Fruit fly (Drosophila melanogaster): ENCODE results near the gene Ip259.

Gene Ip259

dm6 chr2L:10381890-10382450 lies 26.2 kb upstream of the Ip259 start, which contains the start of gene CG5096 (continued):
- peak; percentile 88 for TF ChIP-seq CG17829 (tag; optimal IDR thresholded peaks at IDR 0.05)
- TF ChIP-seq dmrt11E (tag; optimal IDR thresholded peaks at IDR 0.05), result peak; percentile 49
- TF ChIP-seq ap (GFP tag; IDR thresholded peaks at IDR 0.05), result peak; percentile 84
- TF ChIP-seq CG12744 (GFP tag; optimal IDR thresholded peaks at IDR 0.05), result peak; percentile 82
- TF ChIP-seq CG8388 (GFP tag; optimal IDR thresholded peaks at IDR 0.05), result peak; percentile 82
- TF ChIP-seq CG18011 (GFP tag; optimal IDR thresholded peaks at IDR 0.05), result peak; percentile 57
- peak; percentile 97 for TF ChIP-seq lab (GFP tag; optimal IDR thresholded peaks at IDR 0.05)
- peak; percentile 71 for TF ChIP-seq klu (GFP tag; IDR thresholded peaks at IDR 0.05)
- TF ChIP-seq ac (GFP tag; optimal IDR thresholded peaks at IDR 0.05), result no peak
- TF ChIP-seq lilli (GFP tag; optimal IDR thresholded peaks at IDR 0.05), result peak; percentile 93
- TF ChIP-seq stc (GFP tag; IDR thresholded peaks at IDR 0.05), result peak; percentile 86
- TF ChIP-seq CG7372 (GFP tag; IDR thresholded peaks at IDR 0.05), result peak; percentile 81
- TF ChIP-seq CG12219 (GFP tag; optimal IDR thresholded peaks at IDR 0.05), result peak; percentile 89
- peak; percentile 86 for TF ChIP-seq CG17568 (GFP tag; optimal IDR thresholded peaks at IDR 0.05)
- peak; percentile 83 for TF ChIP-seq chm (GFP tag; IDR thresholded peaks at IDR 0.05)
- no peak for TF ChIP-seq Dll (GFP tag; IDR thresholded peaks at IDR 0.05; ENCODE audit: partially characterized antibody)
- peak; percentile 83 for TF ChIP-seq CG34376 (GFP tag; optimal IDR thresholded peaks at IDR 0.05)
- TF ChIP-seq jumu (GFP tag; optimal IDR thresholded peaks at IDR 0.05), result peak; percentile 53
- peak; percentile 87 for TF ChIP-seq CG6813 (GFP tag; optimal IDR thresholded peaks at IDR 0.05)
- TF ChIP-seq ATbp (GFP tag; optimal IDR thresholded peaks at IDR 0.05), result peak; percentile 82
- TF ChIP-seq vnd (GFP tag; IDR thresholded peaks at IDR 0.05; ENCODE audit: partially characterized antibody), result no peak
- no peak for TF ChIP-seq sens-2 (GFP tag; IDR thresholded peaks at IDR 0.05)
- TF ChIP-seq CG8359 (GFP tag; optimal IDR thresholded peaks at IDR 0.05; ENCODE audit: borderline replicate concordance), result peak; percentile 49
- peak; percentile 83 for TF ChIP-seq CG18619 (GFP tag; optimal IDR thresholded peaks at IDR 0.05)
- no peak for TF ChIP-seq Jarid2 (GFP tag; optimal IDR thresholded peaks at IDR 0.05)
- peak; percentile 74 for TF ChIP-seq CG4424 (GFP tag; optimal IDR thresholded peaks at IDR 0.05)
- peak; percentile 86 for TF ChIP-seq kay (GFP tag; optimal IDR thresholded peaks at IDR 0.05)
- peak; percentile 91 for TF ChIP-seq CG10366 (GFP tag; IDR thresholded peaks at IDR 0.05)
- TF ChIP-seq Hr3 (GFP tag; optimal IDR thresholded peaks at IDR 0.05), result peak; percentile 79
- peak; percentile 83 for TF ChIP-seq Sox100B (GFP tag; optimal IDR thresholded peaks at IDR 0.05)
- peak in 1 of 2 experiments; percentile 87 for TF ChIP-seq Eip74EF (GFP tag; optimal IDR thresholded peaks at IDR 0.05)
- TF ChIP-seq Stat92E (GFP tag; optimal IDR thresholded peaks at IDR 0.05), result no peak
- TF ChIP-seq sima (GFP tag; optimal IDR thresholded peaks at IDR 0.05), result peak; percentile 15
- TF ChIP-seq Nf-YA (GFP tag; IDR thresholded peaks at IDR 0.05), result peak; percentile 76
- TF ChIP-seq schlank (tag; optimal IDR thresholded peaks at IDR 0.05), result peak; percentile 84
- no peak; the same call in 1 of the 2 replicates for TF ChIP-seq CG8765 (GFP tag; IDR thresholded peaks at IDR 0.05)
- peak; percentile 80 for TF ChIP-seq Bteb2 (GFP tag; optimal IDR thresholded peaks at IDR 0.05)
- peak; percentile 62 for TF ChIP-seq Ssrp (tag; optimal IDR thresholded peaks at IDR 0.05)
- no peak; the same call in 1 of the 2 replicates for TF ChIP-seq CG11247 (GFP tag; IDR thresholded peaks at IDR 0.05)
- peak; percentile 84 for TF ChIP-seq nau (GFP tag; optimal IDR thresholded peaks at IDR 0.05)
- peak; percentile 81 for TF ChIP-seq onecut (GFP tag; IDR thresholded peaks at IDR 0.05)
- peak; percentile 78 for TF ChIP-seq al (GFP tag; IDR thresholded peaks at IDR 0.05)
- peak; percentile 32 for TF ChIP-seq CG3065 (GFP tag; optimal IDR thresholded peaks at IDR 0.05)
- TF ChIP-seq CG3838 (GFP tag; optimal IDR thresholded peaks at IDR 0.05), result peak; percentile 49
- peak; percentile 95 for TF ChIP-seq PHDP (tag; optimal IDR thresholded peaks at IDR 0.05)
- no peak; the same call in 1 of the 2 replicates for TF ChIP-seq CG14667 (GFP tag; IDR thresholded peaks at IDR 0.05)
- no peak for TF ChIP-seq CG7963 (GFP tag; IDR thresholded peaks at IDR 0.05; ENCODE audit: partially characterized antibody)
- TF ChIP-seq CHES-1-like (GFP tag; optimal IDR thresholded peaks at IDR 0.05), result peak; percentile 62
- TF ChIP-seq CG33213 (GFP tag; optimal IDR thresholded peaks at IDR 0.05), result peak; percentile 45
